Fruit fly (Drosophila melanogaster): Measurements from ENCODE around the gene Rdh.

dm6 chr3L:3785688-3786087 lies 39.6 kb upstream of the Rdh start:
- TF ChIP-seq usp (GFP tag; optimal IDR thresholded peaks at IDR 0.05) (no peak), psq (optimal IDR thresholded peaks at IDR 0.05) (no peak), CG8478 (optimal IDR thresholded peaks at IDR 0.05) (no peak), Dll (optimal IDR thresholded peaks at IDR 0.05) (no peak), EcR (GFP tag; optimal IDR thresholded peaks at IDR 0.05) (no peak)

Measured in whole organism.